Worm (Caenorhabditis elegans) whole organism, L4 larva: ENCODE data around the gene ubc-8.

ENCODE experiments used
- D1046.2 ChIP-seq: fragments of 200-800 bp; sonication (Bioruptor generic); IDR thresholded peaks from 2 replicates; pipeline ENCODE4 v1.3.6; 2022; ENCODE audit warnings: missing genetic modification characterization, missing compliant biosample characterization
- F26F4.8 ChIP-seq: fragments of 200-800 bp; sonication (Bioruptor generic); conservative IDR thresholded peaks from 2 replicates; pipeline ENCODE4 v1.3.6; 2022; ENCODE audit warnings: missing genetic modification characterization, missing compliant biosample characterization
- F37D6.2 ChIP-seq: sonication (generic microtip); optimal IDR thresholded peaks from 2 replicates; lab custom pipeline; 2016; ENCODE audit warnings: mild to moderate bottlenecking, missing genetic modification characterization, missing compliant biosample characterization
- T20F7.1 ChIP-seq: fragments of 200-800 bp; sonication (Bioruptor generic); optimal IDR thresholded peaks from 2 replicates; lab custom pipeline; 2018; ENCODE audit warnings: mild to moderate bottlenecking, missing genetic modification characterization, missing compliant biosample characterization
- T26A8.4 ChIP-seq: fragments of 200-800 bp; sonication (Bioruptor generic); IDR thresholded peaks from 2 replicates; pipeline ENCODE4 v1.3.6; 2022; ENCODE audit warnings: missing genetic modification characterization, missing compliant biosample characterization
- Y48G9A.11 ChIP-seq: fragments of 200-800 bp; sonication (Bioruptor generic); IDR thresholded peaks from 2 replicates; pipeline ENCODE4 v1.3.6; 2022; ENCODE audit warnings: missing genetic modification reagents, missing genetic modification characterization, missing compliant biosample characterization
- Y75B8A.6 ChIP-seq: fragments of 200-800 bp; sonication (Bioruptor generic); IDR thresholded peaks from 2 replicates; pipeline ENCODE4 v1.3.6; 2022; ENCODE audit warnings: missing genetic modification reagents, missing genetic modification characterization, missing compliant biosample characterization
- ZK337.2 ChIP-seq: fragments of 200-800 bp; sonication (Bioruptor generic); IDR thresholded peaks from 2 replicates; pipeline ENCODE4 v1.3.6; 2022; ENCODE audit warnings: missing genetic modification reagents, missing genetic modification characterization, missing compliant biosample characterization
- ZK546.5 ChIP-seq, 2 experiments: sonication (generic microtip); optimal IDR thresholded peaks; 2 replicates each; lab custom pipeline; 2017; ENCODE audit warnings: missing biosample characterization in 2 of 2, missing genetic modification characterization in 2 of 2
- aha-1 ChIP-seq: fragments of 150-350 bp; peaks from one replicate; lab custom pipeline; 2014; ENCODE audit warnings: missing biosample characterization, missing genetic modification characterization
- arid-1 ChIP-seq: fragments of 200-800 bp; sonication (Bioruptor generic); conservative IDR thresholded peaks from 2 replicates; pipeline ENCODE4 v1.3.6; 2022; ENCODE audit warnings: missing genetic modification reagents, missing genetic modification characterization, missing compliant biosample characterization
- ceh-44 ChIP-seq: fragments of 200-800 bp; sonication (Bioruptor generic); IDR thresholded peaks from 2 replicates; pipeline ENCODE4 v1.3.6; 2022; ENCODE audit warnings: missing genetic modification reagents, missing genetic modification characterization, missing compliant biosample characterization
- ceh-62 ChIP-seq: sonication (generic microtip); optimal IDR thresholded peaks from 2 replicates; lab custom pipeline; 2017; ENCODE audit warnings: missing biosample characterization, missing genetic modification characterization
- ceh-82 ChIP-seq: sonication (generic microtip); optimal IDR thresholded peaks from 2 replicates; lab custom pipeline; 2017; ENCODE audit warnings: missing biosample characterization, missing genetic modification characterization
- daf-12 ChIP-seq: fragments of 150-350 bp; optimal IDR thresholded peaks from 2 replicates; lab custom pipeline; 2014; ENCODE audit warnings: missing biosample characterization, missing genetic modification reagents, missing genetic modification characterization
- daf-16 ChIP-seq, 3 experiments: sonication (generic microtip); optimal IDR thresholded peaks; 2 replicates each; lab custom pipeline; 2016 to 2017; ENCODE audit warnings: missing genetic modification characterization in 3 of 3, missing genetic modification reagents in 3 of 3, mild to moderate bottlenecking in 2 of 3, missing compliant biosample characterization in 2 of 3, missing biosample characterization in 1 of 3, moderate library complexity in 1 of 3
- daf-8 ChIP-seq: fragments of 200-800 bp; sonication (Bioruptor generic); IDR thresholded peaks from 2 replicates; pipeline ENCODE4 v1.3.6; 2022; ENCODE audit warnings: missing genetic modification characterization, missing compliant biosample characterization
- dmd-6 ChIP-seq: fragments of 200-800 bp; sonication (Bioruptor generic); IDR thresholded peaks from 2 replicates; pipeline ENCODE4 v1.3.6; 2022; ENCODE audit warnings: missing genetic modification reagents, missing genetic modification characterization, missing compliant biosample characterization
- dmd-8 ChIP-seq: fragments of 200-800 bp; sonication (Bioruptor generic); IDR thresholded peaks from 2 replicates; pipeline ENCODE4 v1.3.6; 2022; ENCODE audit warnings: missing genetic modification characterization, missing compliant biosample characterization
- dpl-1 ChIP-seq: fragments of 150-350 bp; optimal IDR thresholded peaks from 2 replicates; lab custom pipeline; 2014; ENCODE audit warnings: missing biosample characterization, missing genetic modification reagents, missing genetic modification characterization
- duxl-1 ChIP-seq: sonication (generic microtip); optimal IDR thresholded peaks from 2 replicates; lab custom pipeline; 2016; ENCODE audit warnings: mild to moderate bottlenecking, missing genetic modification characterization, moderate library complexity, missing compliant biosample characterization; ENCODE audit not compliant: poor library complexity
- dve-1 ChIP-seq: sonication (generic microtip); optimal IDR thresholded peaks from 2 replicates; lab custom pipeline; 2017; ENCODE audit warnings: antibody characterized with exemption, mild to moderate bottlenecking, missing genetic modification characterization, missing compliant biosample characterization; ENCODE audit not compliant: insufficient read depth
- egl-27 ChIP-seq: sonication (generic microtip); optimal IDR thresholded peaks from 3 replicates; lab custom pipeline; 2017; ENCODE audit warnings: missing biosample characterization, missing genetic modification reagents, missing genetic modification characterization
- egl-43 ChIP-seq: fragments of 200-800 bp; sonication (Bioruptor generic); IDR thresholded peaks from 2 replicates; pipeline ENCODE4 v1.3.6; 2022; ENCODE audit warnings: missing genetic modification reagents, missing genetic modification characterization, missing compliant biosample characterization
- fos-1 ChIP-seq: fragments of 150-350 bp; optimal IDR thresholded peaks from 2 replicates; lab custom pipeline; 2014; ENCODE audit warnings: missing biosample characterization, missing genetic modification characterization
- hif-1 ChIP-seq, 2 experiments: sonication (generic microtip); optimal IDR thresholded peaks; 2 replicates each; lab custom pipeline; 2016 to 2017; ENCODE audit warnings: missing compliant biosample characterization in 2 of 2, missing genetic modification characterization in 2 of 2, missing genetic modification reagents in 2 of 2, missing genotype in 2 of 2, mild to moderate bottlenecking in 1 of 2
- hmg-1.1 ChIP-seq: fragments of 200-800 bp; sonication (Bioruptor generic); IDR thresholded peaks from 2 replicates; pipeline ENCODE4 v1.3.6; 2022; ENCODE audit warnings: missing genetic modification reagents, missing genetic modification characterization, missing compliant biosample characterization
- lin-13 ChIP-seq: fragments of 150-350 bp; optimal IDR thresholded peaks from 2 replicates; lab custom pipeline; 2014; ENCODE audit warnings: missing biosample characterization, missing genetic modification reagents, missing genetic modification characterization
- lin-15B ChIP-seq: fragments of 150-350 bp; sonication (generic microtip); optimal IDR thresholded peaks from 3 replicates; lab custom pipeline; 2014; ENCODE audit warnings: missing biosample characterization, missing genetic modification characterization
- lin-29 ChIP-seq: fragments of 200-800 bp; sonication (Bioruptor generic); IDR thresholded peaks from 2 replicates; pipeline ENCODE4 v1.3.6; 2022; ENCODE audit warnings: missing genetic modification reagents, missing genetic modification characterization, missing compliant biosample characterization
- lin-39 ChIP-seq: fragments of 150-350 bp; optimal IDR thresholded peaks from 2 replicates; lab custom pipeline; 2014; ENCODE audit warnings: missing biosample characterization, missing genetic modification reagents, missing genetic modification characterization
- mxl-3 ChIP-seq: fragments of 200-800 bp; sonication (Bioruptor generic); optimal IDR thresholded peaks from 2 replicates; lab custom pipeline; 2018; ENCODE audit warnings: mild to moderate bottlenecking, missing genetic modification characterization, missing compliant biosample characterization
- nhr-102 ChIP-seq: sonication (generic microtip); optimal IDR thresholded peaks from 2 replicates; lab custom pipeline; 2016; ENCODE audit warnings: mild to moderate bottlenecking, missing genetic modification characterization, moderate library complexity, missing compliant biosample characterization
- nhr-111 ChIP-seq: fragments of 200-800 bp; sonication (Bioruptor generic); optimal IDR thresholded peaks from 2 replicates; lab custom pipeline; 2018; ENCODE audit warnings: mild to moderate bottlenecking, missing genetic modification characterization, missing compliant biosample characterization
- nhr-28 ChIP-seq: fragments of 150-350 bp; optimal IDR thresholded peaks from 2 replicates; lab custom pipeline; 2014; ENCODE audit warnings: missing biosample characterization, missing genetic modification characterization
- nhr-6 ChIP-seq: fragments of 150-350 bp; optimal IDR thresholded peaks from 2 replicates; lab custom pipeline; 2014; ENCODE audit warnings: missing biosample characterization, missing genetic modification characterization
- nhr-76 ChIP-seq: fragments of 150-350 bp; optimal IDR thresholded peaks from 2 replicates; lab custom pipeline; 2014; ENCODE audit warnings: missing biosample characterization, missing genetic modification characterization
- nhr-77 ChIP-seq: fragments of 150-350 bp; optimal IDR thresholded peaks from 2 replicates; lab custom pipeline; 2014; ENCODE audit warnings: missing biosample characterization, missing genetic modification characterization
- pqm-1 ChIP-seq: sonication (generic microtip); optimal IDR thresholded peaks from 2 replicates; lab custom pipeline; 2017; ENCODE audit warnings: missing biosample characterization, missing genetic modification characterization
- rbr-2 ChIP-seq: sonication (generic microtip); optimal IDR thresholded peaks from 2 replicates; lab custom pipeline; 2016; ENCODE audit warnings: missing genotype, missing genetic modification characterization, missing compliant biosample characterization
- skn-1 ChIP-seq: fragments of 150-350 bp; optimal IDR thresholded peaks from 2 replicates; lab custom pipeline; 2014; ENCODE audit warnings: missing biosample characterization, missing genetic modification characterization
- snpc-1.2 ChIP-seq: fragments of 200-800 bp; sonication (Bioruptor generic); IDR thresholded peaks from 2 replicates; pipeline ENCODE4 v1.3.6; 2022; ENCODE audit warnings: missing genetic modification reagents, missing genetic modification characterization, missing compliant biosample characterization
- snpc-4 ChIP-seq: fragments of 150-350 bp; optimal IDR thresholded peaks from 2 replicates; lab custom pipeline; 2014; ENCODE audit warnings: missing biosample characterization, missing genetic modification characterization
- spr-1 ChIP-seq: sonication (generic microtip); optimal IDR thresholded peaks from 2 replicates; lab custom pipeline; 2016; ENCODE audit warnings: mild to moderate bottlenecking, missing genetic modification characterization, missing compliant biosample characterization
- tra-1 ChIP-seq: fragments of 200-800 bp; sonication (Bioruptor generic); IDR thresholded peaks from 2 replicates; pipeline ENCODE4 v1.3.6; 2022; ENCODE audit warnings: missing genetic modification reagents, missing genetic modification characterization, missing compliant biosample characterization
- unc-130 ChIP-seq: sonication (generic microtip); optimal IDR thresholded peaks from 2 replicates; lab custom pipeline; 2016; ENCODE audit warnings: missing genetic modification reagents, missing genetic modification characterization, missing compliant biosample characterization
- zag-1 ChIP-seq: fragments of 150-350 bp; optimal IDR thresholded peaks from 2 replicates; lab custom pipeline; 2014; ENCODE audit warnings: missing biosample characterization, missing genetic modification characterization
- zip-11 ChIP-seq: fragments of 200-800 bp; sonication (Bioruptor generic); IDR thresholded peaks from 2 replicates; pipeline ENCODE4 v1.3.6; 2022; ENCODE audit warnings: missing genetic modification characterization, missing compliant biosample characterization
- zip-2 ChIP-seq: fragments of 150-350 bp; optimal IDR thresholded peaks from 2 replicates; lab custom pipeline; 2014; ENCODE audit warnings: missing biosample characterization, missing genetic modification characterization
- ztf-11 ChIP-seq: fragments of 150-350 bp; optimal IDR thresholded peaks from 2 replicates; lab custom pipeline; 2014; ENCODE audit warnings: missing biosample characterization, missing genetic modification characterization
- ztf-7 ChIP-seq: fragments of 150-350 bp; optimal IDR thresholded peaks from 2 replicates; lab custom pipeline; 2014; ENCODE audit warnings: missing biosample characterization, missing genetic modification characterization

Gene ubc-8

ce11 chrIV:2729957-2730356, 22.9 kb upstream of the ubc-8 start, which contains the start of gene Y94H6A.2:
TSS of gene Y94H6A.2 (plus strand) at chrIV:2730292.
- peak; percentile 47 for TF ChIP-seq pqm-1
- peak; percentile 25 for TF ChIP-seq T20F7.1
- TF ChIP-seq Y75B8A.6 (GFP tag; lab: Robert Waterston, UW), result no peak
- no peak for TF ChIP-seq dpl-1
- peak; percentile 61 for TF ChIP-seq nhr-28 (tag; lab: Kevin White, UChicago)
- TF ChIP-seq nhr-111 (GFP tag; lab: Kevin White, UChicago), result no peak
- TF ChIP-seq dve-1 (tag; lab: Kevin White, UChicago), result peak; percentile 19
- peak; percentile 37; the same call in 1 of the 2 replicates for TF ChIP-seq dmd-6
- TF ChIP-seq zip-2, result no peak

- TF ChIP-seq daf-16 (GFP tag; optimal IDR thresholded peaks at IDR 0.05; lab: Kevin White, UChicago), result no peak
- TF ChIP-seq daf-16 (tag; optimal IDR thresholded peaks at IDR 0.05; lab: Kevin White, UChicago), result peak; percentile 34
- TF ChIP-seq D1046.2 (GFP tag; lab: Robert Waterston, UW), result 0 out of 2 replicates have a peak, but pooled peaks have one; percentile 7
- TF ChIP-seq F37D6.2 (tag; lab: Kevin White, UChicago), result peak; percentile 48
- no peak for TF ChIP-seq egl-43 (GFP tag; lab: Robert Waterston, UW)
- TF ChIP-seq fos-1 (tag; lab: Kevin White, UChicago), result no peak
- no peak for TF ChIP-seq nhr-77 (tag; lab: Kevin White, UChicago)
- no peak for TF ChIP-seq snpc-4
- peak; percentile 37 for TF ChIP-seq unc-130 (GFP tag; lab: Kevin White, UChicago)
- no peak for TF ChIP-seq zag-1 (tag; lab: Kevin White, UChicago)
- peak; percentile 72 for TF ChIP-seq dmd-6
- TF ChIP-seq nhr-76, result no peak
- no peak for TF ChIP-seq pqm-1
- TF ChIP-seq rbr-2 (tag; lab: Kevin White, UChicago), result peak; percentile 77
- no peak for TF ChIP-seq snpc-1.2 (GFP tag; lab: Robert Waterston, UW)
- peak; percentile 42; the same call in 1 of the 2 replicates for TF ChIP-seq lin-29 (GFP tag; lab: Robert Waterston, UW)
- peak; percentile 80 for TF ChIP-seq ztf-7 (tag; lab: Kevin White, UChicago)
- TF ChIP-seq daf-8 (GFP tag; lab: Robert Waterston, UW), result no peak
- TF ChIP-seq lin-13 (GFP tag; lab: Kevin White, UChicago), result peak; percentile 59
- TF ChIP-seq dmd-8 (GFP tag; lab: Robert Waterston, UW), result no peak
- TF ChIP-seq nhr-102 (tag; lab: Kevin White, UChicago), result peak; percentile 78
- TF ChIP-seq ceh-82 (tag; lab: Kevin White, UChicago), result no peak
- no peak for TF ChIP-seq aha-1 (tag; lab: Kevin White, UChicago)
- no peak for TF ChIP-seq ZK546.5 (tag; optimal IDR thresholded peaks at IDR 0.05; lab: Kevin White, UChicago)
- TF ChIP-seq skn-1, result no peak
- peak; percentile 29 for TF ChIP-seq T20F7.1
- TF ChIP-seq egl-27 (tag; lab: Kevin White, UChicago), result no peak
- TF ChIP-seq ZK337.2 (GFP tag; lab: Robert Waterston, UW), result no peak
- TF ChIP-seq lin-15B (tag; lab: Kevin White, UChicago), result no peak
- TF ChIP-seq nhr-6, result peak; percentile 49
- TF ChIP-seq hmg-1.1 (GFP tag; lab: Robert Waterston, UW), result peak; percentile 80
- no peak for TF ChIP-seq daf-12
- no peak for TF ChIP-seq ceh-62
- TF ChIP-seq T26A8.4 (GFP tag; lab: Robert Waterston, UW), result peak; percentile 70
- peak; percentile 65 for TF ChIP-seq mxl-3 (GFP tag; lab: Kevin White, UChicago)
- TF ChIP-seq F26F4.8, result no peak
- TF ChIP-seq spr-1 (tag; lab: Kevin White, UChicago), result peak; percentile 58
- TF ChIP-seq Y48G9A.11, result no peak
- TF ChIP-seq hif-1 (tag; optimal IDR thresholded peaks at IDR 0.05; lab: Kevin White, UChicago), result peak in 1 of 2 experiments; percentile 61
- no peak for TF ChIP-seq tra-1
- TF ChIP-seq duxl-1 (tag; lab: Kevin White, UChicago), result peak; percentile 27
- peak; percentile 80 for TF ChIP-seq dve-1 (tag; lab: Kevin White, UChicago)
- TF ChIP-seq arid-1, result no peak
- no peak for TF ChIP-seq ceh-44
- no peak for TF ChIP-seq zip-11
- no peak for TF ChIP-seq ztf-11 (tag; lab: Kevin White, UChicago)
- TF ChIP-seq lin-39, result no peak
Observed at ce11 chrIV:2725784-2726183, 18.7 kb upstream of the ubc-8 start, which contains the start of gene ubxn-2. TSS of gene ubxn-2 (minus strand) at chrIV:2725819.
